Worm (Caenorhabditis elegans): ENCODE data around the gene Y51H4A.938.

DNA sequence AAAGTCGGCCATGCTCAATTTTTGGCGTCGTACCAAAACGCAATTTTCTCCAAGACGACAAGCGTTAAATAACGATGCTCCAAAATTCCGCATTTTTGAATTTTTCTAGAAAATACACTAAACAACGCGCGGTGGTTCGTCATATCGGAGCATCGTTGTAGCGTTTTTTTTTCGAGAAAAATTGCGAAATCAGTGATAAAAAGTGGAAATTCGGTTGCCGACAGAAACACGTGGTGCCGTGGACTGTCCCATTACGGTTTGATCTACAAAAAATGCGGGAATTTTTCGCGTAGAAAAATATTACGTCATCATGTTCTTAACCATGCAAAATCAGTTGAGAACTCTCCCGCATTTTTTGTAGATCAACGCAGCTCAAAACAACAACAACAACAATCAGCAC is 11.9 kb downstream of the Y51H4A.938 start:
- TF ChIP-seq nhr-237 (tag; optimal IDR thresholded peaks at IDR 0.05): no peak
- no peak for TF ChIP-seq ceh-43 (GFP tag; optimal IDR thresholded peaks at IDR 0.05)
- no peak for TF ChIP-seq pha-4 (tag; optimal IDR thresholded peaks at IDR 0.05)
- TF ChIP-seq mep-1 (tag; optimal IDR thresholded peaks at IDR 0.05): no peak
- no peak for TF ChIP-seq lsy-2 (tag; optimal IDR thresholded peaks at IDR 0.05)
